Fruit fly (Drosophila melanogaster) whole organism: ENCODE results near the gene Reg-2.

Experiments used
- Dll ChIP-seq: fragments of >200 bp; optimal IDR thresholded peaks from 2 replicates; lab custom pipeline; 2017
- EcR ChIP-seq, 2 experiments: fragments of >200 bp; optimal IDR thresholded peaks; 2 replicates each; lab custom pipeline; 2017; ENCODE audit warnings: missing biosample characterization in 2 of 2, missing genetic modification characterization in 2 of 2, missing genetic modification reagents in 2 of 2
- pan ChIP-seq: fragments of >200 bp; optimal IDR thresholded peaks from 2 replicates; lab custom pipeline; 2017
- psq ChIP-seq: fragments of >200 bp; optimal IDR thresholded peaks from 2 replicates; lab custom pipeline; 2017
- usp ChIP-seq: fragments of >200 bp; optimal IDR thresholded peaks from 2 replicates; lab custom pipeline; 2017; ENCODE audit warnings: missing biosample characterization, missing genetic modification characterization, mixed read lengths

- TF ChIP-seq Dll (no peak), pan (lab: Kevin White, UChicago) (no peak), usp (GFP tag; lab: Kevin White, UChicago) (no peak), psq (lab: Kevin White, UChicago) (no peak), EcR (GFP tag; optimal IDR thresholded peaks at IDR 0.05; lab: Kevin White, UChicago) (no peak)
These were observed 47.6 kb upstream of the Reg-2 start, which contains the start of the genes MED30 and Rev1 for dm6 chr3L:654019-654418.
